Worm (Caenorhabditis elegans) whole organism, mixed stage, embryonic: ENCODE data around the gene Y71H2AM.1.

Experiments
- M03D4.4 ChIP-seq: sonication (generic microtip); optimal IDR thresholded peaks from 2 replicates; lab custom pipeline; 2017; ENCODE audit warnings: mild to moderate bottlenecking, missing genetic modification characterization, missing compliant biosample characterization
- bed-3 ChIP-seq: fragments of 200-800 bp; sonication (Bioruptor generic); optimal IDR thresholded peaks from 3 replicates; lab custom pipeline; 2018; ENCODE audit warnings: mild to moderate bottlenecking, missing genetic modification characterization, moderate library complexity, missing compliant biosample characterization
- blmp-1 ChIP-seq: fragments of 150-350 bp; optimal IDR thresholded peaks from 2 replicates; lab custom pipeline; 2014; ENCODE audit warnings: missing biosample characterization, missing genetic modification characterization
- ceh-43 ChIP-seq: fragments of 200-800 bp; sonication (Bioruptor generic); optimal IDR thresholded peaks from 2 replicates; lab custom pipeline; 2018; ENCODE audit warnings: mild to moderate bottlenecking, missing genetic modification characterization, moderate library complexity, missing compliant biosample characterization
- ceh-83 ChIP-seq: fragments of 200-800 bp; sonication (Bioruptor generic); optimal IDR thresholded peaks from 2 replicates; lab custom pipeline; 2018; ENCODE audit warnings: mild to moderate bottlenecking, missing genetic modification characterization, missing compliant biosample characterization
- ces-1 ChIP-seq: fragments of 150-350 bp; optimal IDR thresholded peaks from 2 replicates; lab custom pipeline; 2014; ENCODE audit warnings: missing biosample characterization, missing genetic modification reagents, missing genetic modification characterization
- cnd-1 ChIP-seq: fragments of 200-800 bp; sonication (Bioruptor generic); optimal IDR thresholded peaks from 2 replicates; lab custom pipeline; 2018; ENCODE audit warnings: mild to moderate bottlenecking, missing genetic modification characterization, missing compliant biosample characterization
- drap-1 ChIP-seq: fragments of 200-800 bp; sonication (Bioruptor generic); optimal IDR thresholded peaks from 3 replicates; lab custom pipeline; 2018; ENCODE audit warnings: mild to moderate bottlenecking, missing genetic modification characterization, missing compliant biosample characterization
- elt-1 ChIP-seq: sonication (generic microtip); optimal IDR thresholded peaks from 2 replicates; lab custom pipeline; 2017; ENCODE audit warnings: missing genetic modification characterization, mild to moderate bottlenecking, missing compliant biosample characterization, antibody characterized with exemption, moderate library complexity, borderline replicate concordance; ENCODE audit not compliant: insufficient read depth
- elt-3 ChIP-seq: fragments of 150-350 bp; optimal IDR thresholded peaks from 2 replicates; lab custom pipeline; 2014; ENCODE audit warnings: missing biosample characterization, missing genetic modification characterization
- flh-1 ChIP-seq: fragments of 200-800 bp; sonication (Bioruptor generic); optimal IDR thresholded peaks from 2 replicates; lab custom pipeline; 2018; ENCODE audit warnings: mild to moderate bottlenecking, missing genetic modification characterization, moderate library complexity, missing compliant biosample characterization
- ham-2 ChIP-seq: fragments of 200-800 bp; sonication (Bioruptor generic); optimal IDR thresholded peaks from 2 replicates; lab custom pipeline; 2018; ENCODE audit warnings: mild to moderate bottlenecking, missing genetic modification characterization, missing compliant biosample characterization
- hlh-1 ChIP-seq: fragments of 150-350 bp; optimal IDR thresholded peaks from 2 replicates; lab custom pipeline; 2014; ENCODE audit warnings: missing biosample characterization, missing genetic modification reagents, missing genetic modification characterization
- lin-13 ChIP-seq: fragments of 150-350 bp; optimal IDR thresholded peaks from 2 replicates; lab custom pipeline; 2014; ENCODE audit warnings: missing biosample characterization, missing genetic modification characterization
- lin-32 ChIP-seq: fragments of 200-800 bp; sonication (Bioruptor generic); optimal IDR thresholded peaks from 2 replicates; lab custom pipeline; 2018; ENCODE audit warnings: mild to moderate bottlenecking, missing genetic modification characterization, missing compliant biosample characterization
- mab-5 ChIP-seq: fragments of 150-350 bp; optimal IDR thresholded peaks from 2 replicates; lab custom pipeline; 2014; ENCODE audit warnings: missing biosample characterization, missing genetic modification characterization
- mep-1 ChIP-seq: fragments of 150-350 bp; optimal IDR thresholded peaks from 2 replicates; lab custom pipeline; 2017; ENCODE audit warnings: missing biosample characterization, missing genetic modification reagents, missing genetic modification characterization, inconsistent platforms
- mls-2 ChIP-seq: sonication (generic microtip); optimal IDR thresholded peaks from 2 replicates; lab custom pipeline; 2016; ENCODE audit warnings: mild to moderate bottlenecking, missing genetic modification characterization, moderate library complexity, missing compliant biosample characterization
- nhr-12 ChIP-seq: fragments of 150-350 bp; optimal IDR thresholded peaks from 2 replicates; lab custom pipeline; 2014; ENCODE audit warnings: missing biosample characterization, missing genetic modification characterization
- nhr-2 ChIP-seq: fragments of 150-350 bp; optimal IDR thresholded peaks from 2 replicates; lab custom pipeline; 2014; ENCODE audit warnings: missing biosample characterization, missing genetic modification characterization
- nhr-237 ChIP-seq: fragments of 150-350 bp; optimal IDR thresholded peaks from 2 replicates; lab custom pipeline; 2014; ENCODE audit warnings: missing biosample characterization, missing genetic modification characterization
- nhr-76 ChIP-seq: sonication (generic microtip); optimal IDR thresholded peaks from 2 replicates; lab custom pipeline; 2017; ENCODE audit warnings: missing biosample characterization, missing genetic modification characterization
- pha-4 ChIP-seq: fragments of 150-350 bp; optimal IDR thresholded peaks from 2 replicates; lab custom pipeline; 2018; ENCODE audit warnings: missing biosample characterization, missing genetic modification reagents, missing genetic modification characterization
- sem-2 ChIP-seq: fragments of 200-800 bp; sonication (Bioruptor generic); optimal IDR thresholded peaks from 2 replicates; lab custom pipeline; 2018; ENCODE audit warnings: mild to moderate bottlenecking, missing genetic modification characterization, missing compliant biosample characterization
- snpc-4 ChIP-seq: fragments of 150-350 bp; optimal IDR thresholded peaks from 2 replicates; lab custom pipeline; 2014; ENCODE audit warnings: missing biosample characterization, missing genetic modification characterization
- sptf-1 ChIP-seq: sonication (generic microtip); optimal IDR thresholded peaks from 2 replicates; lab custom pipeline; 2017; ENCODE audit warnings: mild to moderate bottlenecking, missing genetic modification characterization, moderate library complexity, missing compliant biosample characterization
- tbx-8 ChIP-seq: fragments of 200-800 bp; sonication (Bioruptor generic); optimal IDR thresholded peaks from 2 replicates; lab custom pipeline; 2018; ENCODE audit warnings: mild to moderate bottlenecking, missing genetic modification characterization, moderate library complexity, missing compliant biosample characterization
- unc-39 ChIP-seq: fragments of 150-350 bp; optimal IDR thresholded peaks from 2 replicates; lab custom pipeline; 2014; ENCODE audit warnings: missing biosample characterization, missing genetic modification characterization
- unc-62 ChIP-seq: fragments of 150-350 bp; optimal IDR thresholded peaks from 2 replicates; lab custom pipeline; 2014; ENCODE audit warnings: missing biosample characterization, missing genetic modification reagents, missing genetic modification characterization
- zip-8 ChIP-seq: fragments of 150-350 bp; optimal IDR thresholded peaks from 2 replicates; lab custom pipeline; 2014; ENCODE audit warnings: missing biosample characterization, missing genetic modification characterization
- ztf-11 ChIP-seq: fragments of 150-350 bp; optimal IDR thresholded peaks from 2 replicates; lab custom pipeline; 2014; ENCODE audit warnings: missing biosample characterization, missing genetic modification characterization

Y71H2AM.1 gene

ce11 chrIII:2786740-2787139, 40.1 kb upstream of the Y71H2AM.1 start, which contains the start of gene nduc-2:
Gene nduc-2 (plus strand): TSS chrIII:2786852.
- no peak for TF ChIP-seq unc-62 (GFP tag; lab: Kevin White, UChicago)
- no peak for TF ChIP-seq lin-13 (tag; lab: Kevin White, UChicago)
- no peak for TF ChIP-seq ces-1
- TF ChIP-seq ztf-11 (tag; lab: Kevin White, UChicago) = no peak
- no peak for TF ChIP-seq flh-1 (GFP tag; lab: Kevin White, UChicago)
- TF ChIP-seq ceh-43 = no peak
- no peak for TF ChIP-seq sptf-1 (tag; lab: Kevin White, UChicago)
- TF ChIP-seq cnd-1 = no peak
- TF ChIP-seq pha-4 (tag; lab: Kevin White, UChicago) = no peak
- no peak for TF ChIP-seq ceh-83
- no peak for TF ChIP-seq lin-32 (GFP tag; lab: Kevin White, UChicago)
- TF ChIP-seq snpc-4 = no peak
- TF ChIP-seq elt-3 (tag; lab: Kevin White, UChicago) = no peak
- TF ChIP-seq mep-1 = no peak
- TF ChIP-seq elt-1 (tag; lab: Kevin White, UChicago) = no peak
- no peak for TF ChIP-seq nhr-237

DNA sequence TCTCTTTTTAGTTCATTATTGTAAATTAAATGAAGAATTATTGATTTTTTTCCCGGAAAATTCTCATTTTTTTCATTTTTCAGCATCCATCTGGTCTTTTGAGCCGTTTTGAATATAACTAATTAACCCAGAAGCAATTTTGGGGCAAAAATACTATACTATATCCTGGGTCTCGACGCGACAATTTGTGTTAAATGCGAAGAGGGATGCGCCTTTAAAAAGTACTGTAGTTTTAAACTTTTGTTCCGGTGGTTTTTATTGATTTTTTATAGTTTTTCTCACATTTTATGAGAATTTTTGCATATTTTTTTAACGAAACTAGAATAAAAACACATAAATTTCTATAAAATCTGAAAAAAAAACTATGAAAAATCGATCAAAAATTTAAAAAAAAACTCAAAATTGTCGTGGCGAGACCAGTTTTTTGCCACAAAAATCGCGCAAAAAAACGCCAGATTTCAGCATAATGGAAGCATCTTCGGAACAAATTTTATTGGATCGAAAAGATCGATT, 38.8 kb upstream of the Y71H2AM.1 start, which contains the start of gene tbcc-1:
Gene tbcc-1, plus strand, starts transcription at position 463 of the 513 bp plus-strand sequence.
- no peak for TF ChIP-seq nhr-76 (tag; lab: Kevin White, UChicago)
- TF ChIP-seq flh-1 (GFP tag; lab: Kevin White, UChicago) = no peak
- no peak for TF ChIP-seq nhr-2 (tag; lab: Kevin White, UChicago)
- no peak for TF ChIP-seq ces-1
- no peak for TF ChIP-seq lin-13 (tag; lab: Kevin White, UChicago)
- no peak for TF ChIP-seq ceh-83
- no peak for TF ChIP-seq lin-32 (GFP tag; lab: Kevin White, UChicago)
- no peak for TF ChIP-seq mep-1
- no peak for TF ChIP-seq unc-62 (GFP tag; lab: Kevin White, UChicago)

- TF ChIP-seq mep-1 (no peak), nhr-237 (no peak), unc-39 (tag; lab: Kevin White, UChicago) (no peak), tbx-8 (GFP tag; lab: Kevin White, UChicago) (no peak), bed-3 (GFP tag; lab: Kevin White, UChicago) (no peak), drap-1 (GFP tag; lab: Kevin White, UChicago) (no peak), ceh-43 (no peak), sem-2 (GFP tag; lab: Kevin White, UChicago) (no peak), mab-5 (tag; lab: Kevin White, UChicago) (no peak), zip-8 (no peak), nhr-2 (tag; lab: Kevin White, UChicago) (no peak), flh-1 (GFP tag; lab: Kevin White, UChicago) (no peak), mls-2 (tag; lab: Kevin White, UChicago) (no peak), blmp-1 (no peak), pha-4 (tag; lab: Kevin White, UChicago) (no peak), ceh-83 (no peak)
Observed at ce11 chrIII:2794057-2794456, 32.8 kb upstream of the Y71H2AM.1 start.

DNA sequence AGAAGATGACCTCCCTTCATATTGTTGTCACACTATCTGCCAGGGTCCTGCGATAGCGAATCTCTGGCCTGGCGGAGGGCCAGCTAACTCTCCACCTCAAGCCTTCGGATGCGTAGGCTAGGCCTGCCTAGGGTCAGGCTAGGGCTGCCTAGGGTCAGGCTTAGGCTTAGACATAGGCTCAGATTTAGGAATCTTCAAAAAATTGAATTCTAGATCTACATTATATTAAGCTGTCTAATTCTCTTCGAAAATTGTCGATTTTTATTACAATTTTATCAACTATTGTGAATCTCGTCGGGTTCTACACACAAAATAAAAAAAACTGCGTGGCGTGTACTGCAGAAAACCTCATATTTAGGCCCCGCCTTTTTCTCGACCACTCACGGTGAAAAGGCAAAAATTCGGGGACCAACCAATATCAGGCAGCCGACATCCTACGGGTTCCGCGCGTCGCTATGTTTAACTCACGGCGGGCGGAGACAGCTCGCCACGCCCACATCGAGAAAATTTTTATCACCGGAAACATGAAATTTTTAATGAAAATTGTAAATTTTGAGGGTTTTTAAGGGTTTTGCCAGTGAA, 31.3 kb upstream of the Y71H2AM.1 start:
- TF ChIP-seq hlh-1 = no peak
- TF ChIP-seq lin-13 (tag; lab: Kevin White, UChicago) = no peak
- TF ChIP-seq unc-39 (tag; lab: Kevin White, UChicago) = no peak
- TF ChIP-seq mls-2 (tag; lab: Kevin White, UChicago) = no peak
- TF ChIP-seq sptf-1 (tag; lab: Kevin White, UChicago) = no peak
- no peak for TF ChIP-seq nhr-12
- no peak for TF ChIP-seq cnd-1
- no peak for TF ChIP-seq unc-62 (GFP tag; lab: Kevin White, UChicago)
- no peak for TF ChIP-seq nhr-237
- no peak for TF ChIP-seq ham-2
- TF ChIP-seq M03D4.4 (tag; lab: Kevin White, UChicago) = no peak
- TF ChIP-seq mab-5 (tag; lab: Kevin White, UChicago) = no peak

DNA sequence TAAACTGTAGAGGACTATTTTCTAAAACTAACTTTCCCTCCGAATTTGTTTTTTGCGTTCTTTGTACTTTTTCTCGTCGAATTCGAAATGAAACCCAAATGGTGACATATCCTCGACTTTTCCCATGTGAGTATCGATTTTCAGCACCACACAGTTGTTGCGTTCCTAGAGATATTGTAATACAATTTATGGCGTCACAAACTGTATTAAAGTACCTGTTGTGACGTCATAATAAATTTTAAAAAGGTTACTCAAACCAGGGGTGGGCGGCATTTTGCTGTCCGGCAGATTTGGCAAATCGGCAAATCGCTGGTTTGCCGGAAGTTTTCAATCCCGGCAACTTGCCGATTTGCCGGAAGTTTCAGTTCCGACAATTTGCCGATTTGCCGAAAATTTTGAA, 26.1 kb upstream of the Y71H2AM.1 start:
- peak; percentile 93 for TF ChIP-seq zip-8
- TF ChIP-seq ceh-83 = no peak
